Worm (Caenorhabditis elegans) whole organism, late embryonic: ENCODE data around the gene Y26E6A.2.

Experiments used
- ama-1 ChIP-seq: fragments of 150-350 bp; optimal IDR thresholded peaks from 2 replicates; lab custom pipeline; 2014
- ceh-19 ChIP-seq: fragments of 200-800 bp; sonication (Bioruptor generic); optimal IDR thresholded peaks from 2 replicates; lab custom pipeline; 2018; ENCODE audit warnings: mild to moderate bottlenecking, missing genetic modification characterization, missing compliant biosample characterization
- dve-1 ChIP-seq: sonication (generic microtip); optimal IDR thresholded peaks from 2 replicates; lab custom pipeline; 2017; ENCODE audit warnings: antibody characterized with exemption, mild to moderate bottlenecking, missing genetic modification characterization, missing compliant biosample characterization
- elt-2 ChIP-seq: sonication (generic microtip); optimal IDR thresholded peaks from 2 replicates; lab custom pipeline; 2016; ENCODE audit warnings: missing genetic modification reagents, missing genetic modification characterization, missing compliant biosample characterization
- ets-4 ChIP-seq: sonication (generic microtip); optimal IDR thresholded peaks from 2 replicates; lab custom pipeline; 2016; ENCODE audit warnings: missing genetic modification characterization, missing compliant biosample characterization
- fkh-10 ChIP-seq: fragments of 150-350 bp; optimal IDR thresholded peaks from 2 replicates; lab custom pipeline; 2014; ENCODE audit warnings: missing biosample characterization, missing genetic modification reagents, missing genetic modification characterization
- fkh-6 ChIP-seq: sonication (generic microtip); optimal IDR thresholded peaks from 2 replicates; lab custom pipeline; 2016; ENCODE audit warnings: missing genetic modification characterization, missing compliant biosample characterization
- gmeb-2 ChIP-seq: sonication (generic microtip); optimal IDR thresholded peaks from 2 replicates; lab custom pipeline; 2016; ENCODE audit warnings: missing genetic modification characterization, inconsistent platforms, missing compliant biosample characterization
- lim-6 ChIP-seq: sonication (generic microtip); optimal IDR thresholded peaks from 2 replicates; lab custom pipeline; 2016; ENCODE audit warnings: missing genetic modification characterization, missing compliant biosample characterization
- pha-2 ChIP-seq: sonication (generic microtip); optimal IDR thresholded peaks from 2 replicates; lab custom pipeline; 2017; ENCODE audit warnings: mild to moderate bottlenecking, missing genetic modification characterization, missing compliant biosample characterization
- pqm-1 ChIP-seq: sonication (generic microtip); optimal IDR thresholded peaks from 2 replicates; lab custom pipeline; 2016; ENCODE audit warnings: missing genetic modification characterization, missing compliant biosample characterization
- rnt-1 ChIP-seq: sonication (generic microtip); optimal IDR thresholded peaks from 2 replicates; lab custom pipeline; 2016; ENCODE audit warnings: missing genetic modification characterization, missing compliant biosample characterization
- sox-4 ChIP-seq: sonication (generic microtip); optimal IDR thresholded peaks from 2 replicates; lab custom pipeline; 2017; ENCODE audit warnings: mild to moderate bottlenecking, missing genetic modification characterization, inconsistent platforms, missing compliant biosample characterization
- ttx-3 ChIP-seq: sonication (generic microtip); optimal IDR thresholded peaks from 2 replicates; lab custom pipeline; 2016; ENCODE audit warnings: missing genetic modification reagents, missing genetic modification characterization, missing compliant biosample characterization

ce11 chrX:13958451-13958850 is 44.3 kb upstream of the Y26E6A.2 start:
- TF ChIP-seq gmeb-2 (tag; lab: Kevin White, UChicago) (no peak), ama-1 (lab: Kevin White, UChicago) (no peak), lim-6 (no peak), fkh-6 (no peak), ets-4 (tag; lab: Kevin White, UChicago) (no peak), pqm-1 (tag; lab: Kevin White, UChicago) (no peak), sox-4 (tag; lab: Kevin White, UChicago) (no peak), fkh-10 (GFP tag; lab: Kevin White, UChicago) (no peak), pha-2 (tag; lab: Kevin White, UChicago) (no peak), ceh-19 (GFP tag; lab: Kevin White, UChicago) (no peak), ttx-3 (tag; lab: Kevin White, UChicago) (no peak), dve-1 (tag; lab: Kevin White, UChicago) (no peak), elt-2 (tag; lab: Kevin White, UChicago) (no peak), rnt-1 (tag; lab: Kevin White, UChicago) (no peak)
